Worm (Caenorhabditis elegans): ENCODE data around the gene ZK1290.11.

- TF ChIP-seq snpc-4 (tag; optimal IDR thresholded peaks at IDR 0.05) (no peak), mls-2 (tag; optimal IDR thresholded peaks at IDR 0.05) (no peak), bed-3 (GFP tag; optimal IDR thresholded peaks at IDR 0.05) (no peak), mab-5 (tag; optimal IDR thresholded peaks at IDR 0.05) (no peak), lin-32 (GFP tag; optimal IDR thresholded peaks at IDR 0.05) (no peak), nhr-28 (tag; optimal IDR thresholded peaks at IDR 0.05) (no peak), tbx-8 (GFP tag; optimal IDR thresholded peaks at IDR 0.05) (no peak), ztf-11 (tag; optimal IDR thresholded peaks at IDR 0.05) (no peak), nhr-76 (tag; optimal IDR thresholded peaks at IDR 0.05) (no peak), ceh-43 (GFP tag; optimal IDR thresholded peaks at IDR 0.05) (no peak)
These were observed 46.6 kb upstream of the ZK1290.11 start, which contains the start of gene lips-17 for ce11 chrII:7607953-7608352.
